Fruit fly (Drosophila melanogaster) whole organism, embryonic: Measurements from ENCODE around the gene CG5068.

Experiments
- Adf1 ChIP-seq: fragments of 200-800 bp; sonication (Bioruptor generic); IDR thresholded peaks from 2 replicates; pipeline ENCODE4 v1.3.6; 2022; ENCODE audit warnings: missing biosample characterization, missing genetic modification characterization
- B-H1 ChIP-seq: fragments of 200-800 bp; sonication (Bioruptor generic); IDR thresholded peaks from 3 replicates; pipeline ENCODE4 v1.3.6; 2022; ENCODE audit warnings: missing biosample characterization, missing genetic modification characterization
- Blimp-1 ChIP-seq: fragments of 200-800 bp; sonication (Bioruptor generic); optimal IDR thresholded peaks from 3 replicates; lab custom pipeline; 2018; ENCODE audit warnings: missing biosample characterization, missing genetic modification characterization, mild to moderate bottlenecking, moderate library complexity, missing genetic modification reagents
- Bteb2 ChIP-seq: fragments of 200-800 bp; sonication (Bioruptor generic); optimal IDR thresholded peaks from 2 replicates; lab custom pipeline; 2016; ENCODE audit warnings: missing biosample characterization, missing genetic modification characterization
- CG10321 ChIP-seq: fragments of 200-800 bp; sonication (Bioruptor generic); IDR thresholded peaks from 2 replicates; pipeline ENCODE4 v1.3.6; 2022; ENCODE audit warnings: missing biosample characterization, missing genetic modification characterization
- CG11085 ChIP-seq: fragments of 200-800 bp; sonication (Bioruptor generic); IDR thresholded peaks from 2 replicates; pipeline ENCODE4 v1.3.6; 2022; ENCODE audit warnings: missing biosample characterization, missing genetic modification characterization
- CG11504 ChIP-seq: fragments of 200-800 bp; sonication (Bioruptor generic); optimal IDR thresholded peaks from 3 replicates; lab custom pipeline; 2019; ENCODE audit warnings: missing biosample characterization, mild to moderate bottlenecking, missing genetic modification characterization, moderate library complexity
- CG15011 ChIP-seq: fragments of 200-800 bp; sonication (Bioruptor generic); optimal IDR thresholded peaks from 3 replicates; lab custom pipeline; 2018; ENCODE audit warnings: missing biosample characterization, mild to moderate bottlenecking, missing genetic modification characterization
- CG15073 ChIP-seq: fragments of 200-800 bp; sonication (Bioruptor generic); optimal IDR thresholded peaks from 2 replicates; lab custom pipeline; 2016; ENCODE audit warnings: missing biosample characterization, missing genetic modification characterization
- CG1602 ChIP-seq: fragments of 200-800 bp; sonication (Bioruptor generic); optimal IDR thresholded peaks from 3 replicates; lab custom pipeline; 2016; ENCODE audit warnings: missing biosample characterization, missing genetic modification characterization
- CG16863 ChIP-seq: fragments of 200-800 bp; sonication (Bioruptor generic); optimal IDR thresholded peaks from 3 replicates; lab custom pipeline; 2016; ENCODE audit warnings: missing biosample characterization, missing genetic modification characterization
- CG2129 ChIP-seq: fragments of 200-800 bp; sonication (Bioruptor generic); IDR thresholded peaks from 2 replicates; pipeline ENCODE4 v1.3.6; 2022; ENCODE audit warnings: missing biosample characterization, missing genetic modification characterization; ENCODE audit not compliant: partially characterized antibody
- CG2678 ChIP-seq: fragments of 200-800 bp; sonication (Bioruptor generic); optimal IDR thresholded peaks from 3 replicates; lab custom pipeline; 2019; ENCODE audit warnings: missing biosample characterization, mild to moderate bottlenecking, missing genetic modification characterization, moderate library complexity
- CG2712 ChIP-seq: fragments of 200-800 bp; optimal IDR thresholded peaks from 3 replicates; lab custom pipeline; 2019; ENCODE audit warnings: missing biosample characterization, mild to moderate bottlenecking, missing genetic modification characterization, moderate library complexity
- CG31224 ChIP-seq: fragments of 200-800 bp; sonication (Bioruptor generic); IDR thresholded peaks from 2 replicates; pipeline ENCODE4 v1.3.6; 2022; ENCODE audit warnings: missing biosample characterization, missing genetic modification characterization
- CG33557 ChIP-seq: fragments of 200-800 bp; sonication (Bioruptor generic); optimal IDR thresholded peaks from 2 replicates; lab custom pipeline; 2019; ENCODE audit warnings: missing biosample characterization, mild to moderate bottlenecking, missing genetic modification characterization, moderate library complexity
- CG34376 ChIP-seq: fragments of 200-800 bp; sonication (Bioruptor generic); optimal IDR thresholded peaks from 2 replicates; lab custom pipeline; 2018; ENCODE audit warnings: missing biosample characterization, mild to moderate bottlenecking, missing genetic modification characterization
- CG4424 ChIP-seq: fragments of 200-800 bp; sonication (Bioruptor generic); optimal IDR thresholded peaks from 3 replicates; lab custom pipeline; 2016; ENCODE audit warnings: missing biosample characterization, missing genetic modification characterization
- CG7271 ChIP-seq: fragments of 200-800 bp; sonication (Bioruptor generic); optimal IDR thresholded peaks from 2 replicates; lab custom pipeline; 2018; ENCODE audit warnings: missing biosample characterization, mild to moderate bottlenecking, missing genetic modification characterization, moderate library complexity
- CG7786 ChIP-seq: fragments of 200-800 bp; sonication (Bioruptor generic); optimal IDR thresholded peaks from 2 replicates; lab custom pipeline; 2016; ENCODE audit warnings: missing biosample characterization, missing genetic modification characterization
- CrebB ChIP-seq: fragments of 200-800 bp; sonication (Bioruptor generic); optimal IDR thresholded peaks from 3 replicates; lab custom pipeline; 2018; ENCODE audit warnings: missing biosample characterization, mild to moderate bottlenecking, missing genetic modification characterization
- D ChIP-seq, 2 experiments: fragments of 200-800 bp in 1 of 2; fragments of >200 bp in 1 of 2; sonication (Bioruptor generic) in 1 of 2; optimal IDR thresholded peaks; 2 replicates in 1 of 2; 3 replicates in 1 of 2; lab custom pipeline; 2017; ENCODE audit warnings: mild to moderate bottlenecking in 1 of 2, missing biosample characterization in 1 of 2, missing genetic modification characterization in 1 of 2, missing genetic modification reagents in 1 of 2
- Ets97D ChIP-seq: fragments of 200-800 bp; sonication (Bioruptor generic); optimal IDR thresholded peaks from 3 replicates; lab custom pipeline; 2016; ENCODE audit warnings: missing biosample characterization, missing genetic modification characterization
- Fer1 ChIP-seq: fragments of 200-800 bp; sonication (Bioruptor generic); optimal IDR thresholded peaks from 2 replicates; lab custom pipeline; 2017; ENCODE audit warnings: missing biosample characterization, mild to moderate bottlenecking, missing genetic modification characterization
- HLH4C ChIP-seq: fragments of 200-800 bp; sonication (Bioruptor generic); IDR thresholded peaks from 3 replicates; pipeline ENCODE4 v1.3.6; 2022; ENCODE audit warnings: missing biosample characterization, missing genetic modification characterization; ENCODE audit not compliant: partially characterized antibody
- Hmx ChIP-seq: fragments of 200-800 bp; sonication (Bioruptor generic); optimal IDR thresholded peaks from 2 replicates; lab custom pipeline; 2016; ENCODE audit warnings: missing biosample characterization, missing genetic modification characterization
- NfI ChIP-seq: fragments of 200-800 bp; sonication (Bioruptor generic); optimal IDR thresholded peaks from 3 replicates; lab custom pipeline; 2018; ENCODE audit warnings: missing biosample characterization, mild to moderate bottlenecking, missing genetic modification characterization, moderate library complexity
- Scr ChIP-seq: fragments of 200-800 bp; sonication (Bioruptor generic); IDR thresholded peaks from 2 replicates; pipeline ENCODE4 v1.3.6; 2022; ENCODE audit warnings: missing biosample characterization, missing genetic modification characterization; ENCODE audit not compliant: partially characterized antibody
- Spps ChIP-seq: fragments of 200-800 bp; sonication (Bioruptor generic); optimal IDR thresholded peaks from 2 replicates; lab custom pipeline; 2018; ENCODE audit warnings: missing biosample characterization, mild to moderate bottlenecking, missing genetic modification characterization
- Xrp1 ChIP-seq: fragments of 200-800 bp; sonication (Bioruptor generic); IDR thresholded peaks from 2 replicates; pipeline ENCODE4 v1.3.6; 2022; ENCODE audit warnings: missing biosample characterization, missing genetic modification characterization
- amos ChIP-seq: fragments of 200-800 bp; sonication (Bioruptor generic); IDR thresholded peaks from 2 replicates; pipeline ENCODE4 v1.3.6; 2022; ENCODE audit warnings: missing biosample characterization, missing genetic modification characterization; ENCODE audit not compliant: partially characterized antibody
- bab2 ChIP-seq: fragments of 200-800 bp; sonication (Bioruptor generic); optimal IDR thresholded peaks from 2 replicates; lab custom pipeline; 2016; ENCODE audit warnings: missing biosample characterization, missing genetic modification characterization
- bigmax ChIP-seq: fragments of 200-800 bp; sonication (Bioruptor generic); optimal IDR thresholded peaks from 2 replicates; lab custom pipeline; 2018; ENCODE audit warnings: missing biosample characterization, mild to moderate bottlenecking, missing genetic modification characterization
- cas ChIP-seq: fragments of 200-800 bp; sonication (Bioruptor generic); IDR thresholded peaks from 2 replicates; pipeline ENCODE4 v1.3.6; 2022; ENCODE audit warnings: missing biosample characterization, missing genetic modification characterization
- ci ChIP-seq: fragments of 200-800 bp; sonication (Bioruptor generic); IDR thresholded peaks from 3 replicates; pipeline ENCODE4 v1.3.6; 2022; ENCODE audit warnings: missing biosample characterization, missing genetic modification characterization
- danr ChIP-seq: fragments of 200-800 bp; sonication (Bioruptor generic); IDR thresholded peaks from 2 replicates; pipeline ENCODE4 v1.3.6; 2022; ENCODE audit warnings: missing biosample characterization, missing genetic modification characterization
- dm ChIP-seq: fragments of 200-800 bp; sonication (Bioruptor generic); optimal IDR thresholded peaks from 3 replicates; lab custom pipeline; 2016; ENCODE audit warnings: missing biosample characterization, missing genetic modification characterization
- dmrt11E ChIP-seq: fragments of 200-800 bp; sonication (Bioruptor generic); optimal IDR thresholded peaks from 3 replicates; lab custom pipeline; 2018; ENCODE audit warnings: missing biosample characterization, mild to moderate bottlenecking, missing genetic modification characterization, moderate library complexity
- esg ChIP-seq: fragments of 200-800 bp; sonication (Bioruptor generic); conservative IDR thresholded peaks from 2 replicates; pipeline ENCODE4 v1.3.6; 2022; ENCODE audit warnings: missing biosample characterization, missing genetic modification characterization
- eve ChIP-seq, 2 experiments: fragments of >200 bp; optimal IDR thresholded peaks; 2 replicates each; lab custom pipeline; 2017; ENCODE audit warnings: missing biosample characterization in 2 of 2, missing genetic modification characterization in 2 of 2
- fd96Cb ChIP-seq: fragments of 200-800 bp; sonication (Bioruptor generic); optimal IDR thresholded peaks from 2 replicates; lab custom pipeline; 2018; ENCODE audit warnings: missing biosample characterization, mild to moderate bottlenecking, missing genetic modification characterization, moderate library complexity
- gce ChIP-seq: fragments of 200-800 bp; sonication (Bioruptor generic); IDR thresholded peaks from 3 replicates; pipeline ENCODE4 v1.3.6; 2022; ENCODE audit warnings: missing biosample characterization, missing genetic modification characterization
- gsb-n ChIP-seq: fragments of 200-800 bp; sonication (Bioruptor generic); optimal IDR thresholded peaks from 3 replicates; lab custom pipeline; 2018; ENCODE audit warnings: missing biosample characterization, mild to moderate bottlenecking, missing genetic modification characterization
- h ChIP-seq: fragments of >200 bp; optimal IDR thresholded peaks from 2 replicates; lab custom pipeline; 2017
- hkb ChIP-seq, 2 experiments: fragments of 200-800 bp in 1 of 2; fragments of >200 bp in 1 of 2; sonication (Bioruptor generic) in 1 of 2; IDR thresholded peaks in 1 of 2; optimal IDR thresholded peaks in 1 of 2; 2 replicates each; pipeline versions ENCODE4 v1.3.6 to Lab custom; 2017 to 2022; ENCODE audit warnings: missing biosample characterization in 1 of 2, missing genetic modification characterization in 1 of 2
- kay ChIP-seq: fragments of 200-800 bp; sonication (Bioruptor generic); optimal IDR thresholded peaks from 2 replicates; lab custom pipeline; 2016; ENCODE audit warnings: missing biosample characterization, missing genetic modification characterization
- lola ChIP-seq, 3 experiments: fragments of >200 bp in 2 of 3; fragments of 200-800 bp in 1 of 3; sonication (Bioruptor generic) in 1 of 3; optimal IDR thresholded peaks; 2 replicates each; lab custom pipeline; 2017 to 2019; ENCODE audit warnings: missing biosample characterization in 3 of 3, missing genetic modification characterization in 3 of 3, mild to moderate bottlenecking in 1 of 3, moderate library complexity in 1 of 3
- schlank ChIP-seq: fragments of 200-800 bp; sonication (Bioruptor generic); optimal IDR thresholded peaks from 2 replicates; lab custom pipeline; 2018; ENCODE audit warnings: missing biosample characterization, mild to moderate bottlenecking, missing genetic modification characterization
- sob ChIP-seq: fragments of 200-800 bp; sonication (Bioruptor generic); IDR thresholded peaks from 2 replicates; pipeline ENCODE4 v1.3.6; 2022; ENCODE audit warnings: missing biosample characterization, missing genetic modification characterization
- sqz ChIP-seq: fragments of 200-800 bp; sonication (Bioruptor generic); optimal IDR thresholded peaks from 3 replicates; lab custom pipeline; 2018; ENCODE audit warnings: missing biosample characterization, mild to moderate bottlenecking, missing genetic modification characterization
- zf30C ChIP-seq: fragments of 200-800 bp; sonication (Bioruptor generic); optimal IDR thresholded peaks from 3 replicates; lab custom pipeline; 2018; ENCODE audit warnings: missing biosample characterization, mild to moderate bottlenecking, missing genetic modification characterization

CG5068 gene

dm6 chr3L:9032871-9033270, 46.4 kb downstream of the CG5068 start (continued):
- no peak for TF ChIP-seq Adf1 (GFP tag; lab: Robert Waterston, UW)
- TF ChIP-seq CG10321: no peak
- no peak for TF ChIP-seq CG2129 (GFP tag; lab: Robert Waterston, UW)
- no peak for TF ChIP-seq D (optimal IDR thresholded peaks at IDR 0.05; lab: Kevin White, UChicago)
- peak; percentile 40 for TF ChIP-seq D (GFP tag; optimal IDR thresholded peaks at IDR 0.05; lab: Kevin White, UChicago)
- no peak for TF ChIP-seq sob
- 0 out of 2 replicates have a peak, but pooled peaks have one; percentile 17 for TF ChIP-seq esg (GFP tag; lab: Robert Waterston, UW)
- TF ChIP-seq Scr (GFP tag; lab: Robert Waterston, UW): no peak
- TF ChIP-seq fd96Cb (tag; lab: Kevin White, UChicago): peak; percentile 26
- TF ChIP-seq Fer1 (GFP tag; lab: Kevin White, UChicago): no peak
- TF ChIP-seq CG1602 (GFP tag; lab: Kevin White, UChicago): no peak
- TF ChIP-seq CG2712 (tag; lab: Kevin White, UChicago): peak; percentile 34
- peak; percentile 35 for TF ChIP-seq Blimp-1 (GFP tag; lab: Kevin White, UChicago)
- no peak for TF ChIP-seq CG34376
- no peak for TF ChIP-seq danr (GFP tag; lab: Robert Waterston, UW)
- no peak for TF ChIP-seq HLH4C
- peak in 1 of 2 experiments; percentile 56 for TF ChIP-seq eve (GFP tag; optimal IDR thresholded peaks at IDR 0.05; lab: Kevin White, UChicago)
- no peak for TF ChIP-seq ci (GFP tag; lab: Robert Waterston, UW)
- no peak for TF ChIP-seq Spps (tag; lab: Kevin White, UChicago)
- peak; percentile 58 for TF ChIP-seq dmrt11E (tag; lab: Kevin White, UChicago)
- TF ChIP-seq Xrp1 (GFP tag; lab: Robert Waterston, UW): peak; percentile 54; the same call in 1 of the 2 replicates
- no peak for TF ChIP-seq schlank
- TF ChIP-seq zf30C: no peak
- no peak for TF ChIP-seq h (lab: Kevin White, UChicago)
- TF ChIP-seq sqz: peak; percentile 9
- no peak for TF ChIP-seq CG15073
- TF ChIP-seq CG2678: peak; percentile 35
- TF ChIP-seq CG15011: no peak
- TF ChIP-seq lola (GFP tag; optimal IDR thresholded peaks at IDR 0.05; lab: Kevin White, UChicago): peak in 1 of 3 experiments; percentile 45
- no peak for TF ChIP-seq bab2
- no peak for TF ChIP-seq CG33557 (GFP tag; lab: Kevin White, UChicago)
- no peak for TF ChIP-seq NfI (GFP tag; lab: Kevin White, UChicago)
- no peak for TF ChIP-seq Ets97D (GFP tag; lab: Kevin White, UChicago)
- no peak for TF ChIP-seq B-H1 (GFP tag; lab: Robert Waterston, UW)
- no peak for TF ChIP-seq hkb (optimal IDR thresholded peaks at IDR 0.05; lab: Kevin White, UChicago)
- no peak for TF ChIP-seq hkb (GFP tag; IDR thresholded peaks at IDR 0.05; lab: Robert Waterston, UW)
- no peak for TF ChIP-seq gsb-n (tag; lab: Kevin White, UChicago)
- TF ChIP-seq CG11085 (GFP tag; lab: Robert Waterston, UW): no peak
- no peak for TF ChIP-seq kay (GFP tag; lab: Kevin White, UChicago)
- no peak for TF ChIP-seq CG7786 (GFP tag; lab: Kevin White, UChicago)
- TF ChIP-seq CG16863 (GFP tag; lab: Kevin White, UChicago): no peak
- no peak for TF ChIP-seq CG31224 (GFP tag; lab: Robert Waterston, UW)
- no peak for TF ChIP-seq CG7271 (tag; lab: Kevin White, UChicago)
- TF ChIP-seq CrebB (tag; lab: Kevin White, UChicago): no peak
- TF ChIP-seq cas (GFP tag; lab: Robert Waterston, UW): no peak
- no peak for TF ChIP-seq gce
- TF ChIP-seq CG11504 (tag; lab: Kevin White, UChicago): peak; percentile 60
- no peak for TF ChIP-seq bigmax (GFP tag; lab: Kevin White, UChicago)
- TF ChIP-seq dm (GFP tag; lab: Kevin White, UChicago): no peak
- TF ChIP-seq Bteb2: no peak
- TF ChIP-seq Hmx (GFP tag; lab: Kevin White, UChicago): no peak
- TF ChIP-seq amos: no peak
- no peak for TF ChIP-seq CG4424 (GFP tag; lab: Kevin White, UChicago)
